Fruit fly (Drosophila melanogaster) whole organism, embryonic: ENCODE measurements around the gene CG6178.

ENCODE experiments used
- Antp ChIP-seq: fragments of 200-800 bp; sonication (Bioruptor generic); optimal IDR thresholded peaks from 3 replicates; lab custom pipeline; 2016; ENCODE audit warnings: missing biosample characterization, missing genetic modification characterization
- Atf3 ChIP-seq: fragments of 200-800 bp; sonication (Bioruptor generic); optimal IDR thresholded peaks from 3 replicates; lab custom pipeline; 2016; ENCODE audit warnings: missing biosample characterization, missing genetic modification characterization
- C15 ChIP-seq: fragments of 200-800 bp; sonication (Bioruptor generic); IDR thresholded peaks from 3 replicates; pipeline ENCODE4 v1.3.6; 2022; ENCODE audit warnings: missing biosample characterization, missing genetic modification characterization
- CG12155 ChIP-seq: fragments of 200-800 bp; sonication (Bioruptor generic); optimal IDR thresholded peaks from 3 replicates; lab custom pipeline; 2016; ENCODE audit warnings: missing biosample characterization, missing genetic modification characterization
- CG12219 ChIP-seq: fragments of 200-800 bp; sonication (Bioruptor generic); optimal IDR thresholded peaks from 3 replicates; lab custom pipeline; 2018; ENCODE audit warnings: missing biosample characterization, mild to moderate bottlenecking, missing genetic modification characterization
- CG14965 ChIP-seq: fragments of 200-800 bp; sonication (Bioruptor generic); optimal IDR thresholded peaks from 2 replicates; lab custom pipeline; 2016; ENCODE audit warnings: missing biosample characterization, missing genetic modification characterization, borderline replicate concordance
- CG15011 ChIP-seq: fragments of 200-800 bp; sonication (Bioruptor generic); optimal IDR thresholded peaks from 3 replicates; lab custom pipeline; 2018; ENCODE audit warnings: missing biosample characterization, mild to moderate bottlenecking, missing genetic modification characterization
- CG1529 ChIP-seq: fragments of 200-800 bp; sonication (Bioruptor generic); optimal IDR thresholded peaks from 3 replicates; lab custom pipeline; 2018; ENCODE audit warnings: missing biosample characterization, missing genetic modification characterization
- CG16779 ChIP-seq: fragments of 200-800 bp; sonication (Bioruptor generic); IDR thresholded peaks from 2 replicates; pipeline ENCODE4 v1.3.6; 2022; ENCODE audit warnings: missing biosample characterization, missing genetic modification characterization
- CG16863 ChIP-seq: fragments of 200-800 bp; sonication (Bioruptor generic); optimal IDR thresholded peaks from 3 replicates; lab custom pipeline; 2016; ENCODE audit warnings: missing biosample characterization, missing genetic modification characterization
- CG33213 ChIP-seq: fragments of 200-800 bp; sonication (Bioruptor generic); optimal IDR thresholded peaks from 3 replicates; lab custom pipeline; 2016; ENCODE audit warnings: missing biosample characterization, missing genetic modification characterization
- CG33557 ChIP-seq: fragments of 200-800 bp; sonication (Bioruptor generic); optimal IDR thresholded peaks from 2 replicates; lab custom pipeline; 2019; ENCODE audit warnings: missing biosample characterization, mild to moderate bottlenecking, missing genetic modification characterization, moderate library complexity
- CG3838 ChIP-seq: fragments of 200-800 bp; sonication (Bioruptor generic); optimal IDR thresholded peaks from 3 replicates; lab custom pipeline; 2016; ENCODE audit warnings: missing biosample characterization, missing genetic modification characterization
- CG4730 ChIP-seq: fragments of 200-800 bp; sonication (Bioruptor generic); IDR thresholded peaks from 2 replicates; pipeline ENCODE4 v1.3.6; 2022; ENCODE audit warnings: missing biosample characterization, missing genetic modification characterization
- CG7271 ChIP-seq: fragments of 200-800 bp; sonication (Bioruptor generic); optimal IDR thresholded peaks from 2 replicates; lab custom pipeline; 2018; ENCODE audit warnings: missing biosample characterization, mild to moderate bottlenecking, missing genetic modification characterization, moderate library complexity
- CG8089 ChIP-seq: fragments of 200-800 bp; sonication (Bioruptor generic); optimal IDR thresholded peaks from 3 replicates; lab custom pipeline; 2016; ENCODE audit warnings: missing biosample characterization, missing genetic modification characterization
- Dll ChIP-seq: fragments of 200-800 bp; sonication (Bioruptor generic); IDR thresholded peaks from 4 replicates; pipeline ENCODE4 v1.3.6; 2022; ENCODE audit warnings: missing biosample characterization, missing genetic modification characterization; ENCODE audit not compliant: partially characterized antibody
- E2f2 ChIP-seq: fragments of 200-800 bp; sonication (Bioruptor generic); IDR thresholded peaks from 2 replicates; pipeline ENCODE4 v1.3.6; 2022; ENCODE audit warnings: missing biosample characterization, missing genetic modification characterization
- HHEX ChIP-seq: fragments of 200-800 bp; sonication (Bioruptor generic); optimal IDR thresholded peaks from 3 replicates; lab custom pipeline; 2017; ENCODE audit warnings: missing biosample characterization, mild to moderate bottlenecking, missing genetic modification characterization, missing genetic modification reagents
- HLHmδ ChIP-seq: fragments of 200-800 bp; sonication (Bioruptor generic); optimal IDR thresholded peaks from 2 replicates; lab custom pipeline; 2018; ENCODE audit warnings: missing biosample characterization, mild to moderate bottlenecking, missing genetic modification characterization, moderate library complexity
- Hmr ChIP-seq: fragments of 200-800 bp; sonication (Bioruptor generic); optimal IDR thresholded peaks from 3 replicates; lab custom pipeline; 2017; ENCODE audit warnings: mild to moderate bottlenecking, missing biosample characterization, missing genetic modification reagents, missing genetic modification characterization
- Kr ChIP-seq: fragments of 200-800 bp; sonication (Bioruptor generic); optimal IDR thresholded peaks from 2 replicates; lab custom pipeline; 2017; ENCODE audit warnings: missing biosample characterization, mild to moderate bottlenecking, missing genetic modification characterization
- MBD-R2 ChIP-seq: fragments of 200-800 bp; sonication (Bioruptor generic); IDR thresholded peaks from 2 replicates; pipeline ENCODE4 v1.3.6; 2022; ENCODE audit warnings: missing biosample characterization, missing genetic modification characterization
- Mad ChIP-seq: fragments of 200-800 bp; sonication (Bioruptor generic); optimal IDR thresholded peaks from 2 replicates; lab custom pipeline; 2016; ENCODE audit warnings: missing biosample characterization, missing genetic modification characterization
- Nf-YA ChIP-seq: fragments of 200-800 bp; sonication (Bioruptor generic); IDR thresholded peaks from 2 replicates; pipeline ENCODE4 v1.3.6; 2022; ENCODE audit warnings: missing biosample characterization, missing genetic modification characterization
- Optix ChIP-seq: fragments of 200-800 bp; sonication (Bioruptor generic); IDR thresholded peaks from 3 replicates; pipeline ENCODE4 v1.3.6; 2022; ENCODE audit warnings: missing biosample characterization, missing genetic modification characterization
- Sox100B ChIP-seq: fragments of 200-800 bp; sonication (Bioruptor generic); optimal IDR thresholded peaks from 3 replicates; lab custom pipeline; 2018; ENCODE audit warnings: missing biosample characterization, mild to moderate bottlenecking, missing genetic modification characterization
- Usf ChIP-seq: fragments of 200-800 bp; sonication (Bioruptor generic); optimal IDR thresholded peaks from 2 replicates; lab custom pipeline; 2017; ENCODE audit warnings: missing genotype, missing biosample characterization, missing genetic modification characterization
- Vsx1 ChIP-seq: fragments of 200-800 bp; sonication (Bioruptor generic); optimal IDR thresholded peaks from 2 replicates; lab custom pipeline; 2017; ENCODE audit warnings: missing biosample characterization, mild to moderate bottlenecking, missing genetic modification characterization, missing genetic modification reagents
- aop ChIP-seq: fragments of 200-800 bp; sonication (Bioruptor generic); IDR thresholded peaks from 2 replicates; pipeline ENCODE4 v1.3.6; 2022; ENCODE audit warnings: missing biosample characterization, missing genetic modification characterization
- bigmax ChIP-seq: fragments of 200-800 bp; sonication (Bioruptor generic); optimal IDR thresholded peaks from 2 replicates; lab custom pipeline; 2018; ENCODE audit warnings: missing biosample characterization, mild to moderate bottlenecking, missing genetic modification characterization
- bsh ChIP-seq, 2 experiments: fragments of 200-800 bp; sonication (Bioruptor generic); optimal IDR thresholded peaks; 2 replicates each; lab custom pipeline; 2017 to 2018; ENCODE audit warnings: mild to moderate bottlenecking in 2 of 2, missing biosample characterization in 2 of 2, missing genetic modification characterization in 2 of 2, moderate library complexity in 1 of 2
- cg ChIP-seq: fragments of 200-800 bp; sonication (Bioruptor generic); optimal IDR thresholded peaks from 3 replicates; lab custom pipeline; 2019; ENCODE audit warnings: missing biosample characterization, mild to moderate bottlenecking, missing genetic modification characterization, moderate library complexity
- danr ChIP-seq: fragments of 200-800 bp; sonication (Bioruptor generic); IDR thresholded peaks from 2 replicates; pipeline ENCODE4 v1.3.6; 2022; ENCODE audit warnings: missing biosample characterization, missing genetic modification characterization
- dati ChIP-seq: fragments of 200-800 bp; sonication (Bioruptor generic); IDR thresholded peaks from 2 replicates; pipeline ENCODE4 v1.3.6; 2022; ENCODE audit warnings: missing biosample characterization, missing genetic modification characterization
- ftz-f1 ChIP-seq: fragments of 200-800 bp; sonication (Bioruptor generic); optimal IDR thresholded peaks from 2 replicates; lab custom pipeline; 2016; ENCODE audit warnings: missing biosample characterization, missing genetic modification characterization
- grn ChIP-seq: fragments of 200-800 bp; sonication (Bioruptor generic); optimal IDR thresholded peaks from 3 replicates; lab custom pipeline; 2017; ENCODE audit warnings: missing biosample characterization, missing genetic modification characterization
- ham ChIP-seq: fragments of 200-800 bp; sonication (Bioruptor generic); IDR thresholded peaks from 2 replicates; pipeline ENCODE4 v1.3.6; 2022; ENCODE audit warnings: missing biosample characterization, missing genetic modification characterization
- inv ChIP-seq: fragments of 200-800 bp; sonication (Bioruptor generic); IDR thresholded peaks from 2 replicates; pipeline ENCODE4 v1.3.6; 2022; ENCODE audit warnings: missing biosample characterization, missing genetic modification characterization; ENCODE audit not compliant: partially characterized antibody
- kah ChIP-seq: fragments of 200-800 bp; sonication (Bioruptor generic); optimal IDR thresholded peaks from 2 replicates; lab custom pipeline; 2018; ENCODE audit warnings: missing biosample characterization, mild to moderate bottlenecking, missing genetic modification characterization
- klu ChIP-seq: fragments of 200-800 bp; sonication (Bioruptor generic); IDR thresholded peaks from 2 replicates; pipeline ENCODE4 v1.3.6; 2022; ENCODE audit warnings: missing biosample characterization, missing genetic modification characterization
- maf-S ChIP-seq: fragments of 200-800 bp; sonication (Bioruptor generic); optimal IDR thresholded peaks from 2 replicates; lab custom pipeline; 2016; ENCODE audit warnings: missing biosample characterization, missing genetic modification characterization
- nau ChIP-seq: fragments of 200-800 bp; sonication (Bioruptor generic); optimal IDR thresholded peaks from 3 replicates; lab custom pipeline; 2017; ENCODE audit warnings: missing biosample characterization, mild to moderate bottlenecking, missing genetic modification characterization, missing genetic modification reagents
- peb ChIP-seq: fragments of 200-800 bp; sonication (Bioruptor generic); IDR thresholded peaks from 2 replicates; pipeline ENCODE4 v1.3.6; 2022; ENCODE audit warnings: missing biosample characterization, missing genetic modification characterization
- phol ChIP-seq: fragments of 200-800 bp; sonication (Bioruptor generic); optimal IDR thresholded peaks from 3 replicates; lab custom pipeline; 2018; ENCODE audit warnings: missing biosample characterization, mild to moderate bottlenecking, missing genetic modification characterization, moderate library complexity
- pita ChIP-seq: fragments of 200-800 bp; sonication (Bioruptor generic); optimal IDR thresholded peaks from 2 replicates; lab custom pipeline; 2017; ENCODE audit warnings: missing biosample characterization, mild to moderate bottlenecking, missing genetic modification characterization
- psq ChIP-seq: fragments of 200-800 bp; sonication (Bioruptor generic); optimal IDR thresholded peaks from 2 replicates; lab custom pipeline; 2017; ENCODE audit warnings: missing biosample characterization, missing genetic modification characterization
- ssp ChIP-seq: fragments of 200-800 bp; sonication (Bioruptor generic); IDR thresholded peaks from 2 replicates; pipeline ENCODE4 v1.3.6; 2022; ENCODE audit warnings: missing biosample characterization, missing genetic modification characterization
- zen2 ChIP-seq: fragments of 200-800 bp; sonication (Bioruptor generic); IDR thresholded peaks from 3 replicates; pipeline ENCODE4 v1.3.6; 2022; ENCODE audit warnings: missing biosample characterization, missing genetic modification characterization; ENCODE audit not compliant: partially characterized antibody

CG6178 gene

dm6 chr3R:24112320-24113069, 39.7 kb upstream of the CG6178 start, which contains the start of gene CG13605 (continued):
- TF ChIP-seq E2f2 (GFP tag; lab: Robert Waterston, UW), result peak; percentile 83
- TF ChIP-seq ftz-f1 (GFP tag; lab: Kevin White, UChicago), result no peak
- peak; percentile 46; the same call in 1 of the 2 replicates for TF ChIP-seq klu (GFP tag; lab: Robert Waterston, UW)
- TF ChIP-seq psq (GFP tag; lab: Kevin White, UChicago), result peak; percentile 23
- no peak for TF ChIP-seq pita (GFP tag; lab: Kevin White, UChicago)
- TF ChIP-seq CG7271 (tag; lab: Kevin White, UChicago), result no peak
- peak; percentile 47; the same call in 1 of the 3 replicates for TF ChIP-seq Optix (GFP tag; lab: Robert Waterston, UW)
- peak; percentile 6 for TF ChIP-seq CG33557
- peak; percentile 2 for TF ChIP-seq CG33213 (GFP tag; lab: Kevin White, UChicago)
- peak; percentile 48; the same call in 1 of the 2 replicates for TF ChIP-seq CG4730 (GFP tag; lab: Robert Waterston, UW)
- TF ChIP-seq Sox100B (GFP tag; lab: Kevin White, UChicago), result peak; percentile 71
- TF ChIP-seq CG16863 (GFP tag; lab: Kevin White, UChicago), result no peak
- peak; percentile 60; the same call in 1 of the 2 replicates for TF ChIP-seq CG16779 (GFP tag; lab: Robert Waterston, UW)
- peak; percentile 59 for TF ChIP-seq Antp (GFP tag; lab: Kevin White, UChicago)
- TF ChIP-seq danr (GFP tag; lab: Robert Waterston, UW), result 0 out of 2 replicates have a peak, but pooled peaks have one; percentile 27
- TF ChIP-seq grn (GFP tag; lab: Kevin White, UChicago), result no peak
- no peak for TF ChIP-seq CG14965 (GFP tag; lab: Kevin White, UChicago)
- TF ChIP-seq Vsx1, result peak; percentile 68
- TF ChIP-seq bigmax, result peak; percentile 21
- no peak for TF ChIP-seq HLHmδ (GFP tag; lab: Kevin White, UChicago)
- no peak for TF ChIP-seq ham (GFP tag; lab: Robert Waterston, UW)
- peak; percentile 44; the same call in 1 of the 3 replicates for TF ChIP-seq C15 (GFP tag; lab: Robert Waterston, UW)
- no peak for TF ChIP-seq Atf3 (GFP tag; lab: Kevin White, UChicago)
- no peak for TF ChIP-seq inv (GFP tag; lab: Robert Waterston, UW)
- 0 out of 2 replicates have a peak, but pooled peaks have one; percentile 42 for TF ChIP-seq dati
- TF ChIP-seq aop, result peak; percentile 43; the same call in 1 of the 2 replicates
- TF ChIP-seq CG8089 (GFP tag; lab: Kevin White, UChicago), result no peak
- TF ChIP-seq Nf-YA (GFP tag; lab: Robert Waterston, UW), result 0 out of 2 replicates have a peak, but pooled peaks have one; percentile 21
- peak; percentile 88 for TF ChIP-seq HHEX (GFP tag; lab: Kevin White, UChicago)
- no peak for TF ChIP-seq nau (GFP tag; lab: Kevin White, UChicago)
- no peak for TF ChIP-seq Mad (GFP tag; lab: Kevin White, UChicago)
- TF ChIP-seq Kr (GFP tag; lab: Kevin White, UChicago), result no peak
- peak; percentile 75 for TF ChIP-seq CG12155 (GFP tag; lab: Kevin White, UChicago)
- peak; percentile 51; the same call in 3 of the 4 replicates for TF ChIP-seq Dll (GFP tag; lab: Robert Waterston, UW)
- peak; percentile 57 for TF ChIP-seq maf-S (GFP tag; lab: Kevin White, UChicago)
- TF ChIP-seq phol (tag; lab: Kevin White, UChicago), result peak; percentile 57
- no peak for TF ChIP-seq ssp (GFP tag; lab: Robert Waterston, UW)
- peak; percentile 75 for TF ChIP-seq CG12219 (GFP tag; lab: Kevin White, UChicago)
- TF ChIP-seq Hmr (GFP tag; lab: Kevin White, UChicago), result peak; percentile 84
- TF ChIP-seq bsh (GFP tag; optimal IDR thresholded peaks at IDR 0.05; lab: Kevin White, UChicago), result peak; percentile 25 to 72
- TF ChIP-seq MBD-R2, result peak; percentile 48; the same call in 1 of the 2 replicates
- peak; percentile 38 for TF ChIP-seq kah (GFP tag; lab: Kevin White, UChicago)
- no peak for TF ChIP-seq CG3838
- TF ChIP-seq CG15011 (GFP tag; lab: Kevin White, UChicago), result peak; percentile 60
- TF ChIP-seq zen2, result no peak
- no peak for TF ChIP-seq cg
- peak; percentile 24 for TF ChIP-seq CG1529 (GFP tag; lab: Kevin White, UChicago)
- no peak for TF ChIP-seq peb (GFP tag; lab: Robert Waterston, UW)
- TF ChIP-seq Usf (GFP tag; lab: Kevin White, UChicago), result peak; percentile 38
